Fruit fly (Drosophila melanogaster) whole organism, pupa: ENCODE data around the gene CG34303.

Experiments used
- CG13204 ChIP-seq: fragments of 200-800 bp; sonication (Bioruptor generic); optimal IDR thresholded peaks from 2 replicates; lab custom pipeline; 2018; ENCODE audit warnings: missing biosample characterization, mild to moderate bottlenecking, missing genetic modification characterization, moderate library complexity
- CG14655 ChIP-seq: fragments of 200-800 bp; sonication (Bioruptor generic); optimal IDR thresholded peaks from 3 replicates; lab custom pipeline; 2017; ENCODE audit warnings: mild to moderate bottlenecking, missing biosample characterization, missing genetic modification reagents, missing genetic modification characterization
- CG15710 ChIP-seq: fragments of 200-800 bp; sonication (Bioruptor generic); optimal IDR thresholded peaks from 2 replicates; lab custom pipeline; 2018; ENCODE audit warnings: missing biosample characterization, mild to moderate bottlenecking, missing genetic modification characterization, moderate library complexity
- CG32121 ChIP-seq: fragments of 200-800 bp; sonication (Bioruptor generic); IDR thresholded peaks from 2 replicates; pipeline ENCODE4 v1.3.6; 2022; ENCODE audit warnings: missing biosample characterization, missing genetic modification characterization
- CG4496 ChIP-seq: fragments of 200-800 bp; sonication (Bioruptor generic); IDR thresholded peaks from 3 replicates; pipeline ENCODE4 v1.3.6; 2022; ENCODE audit warnings: missing biosample characterization, missing genetic modification characterization
- CG9948 ChIP-seq: fragments of 200-800 bp; sonication (Bioruptor generic); optimal IDR thresholded peaks from 2 replicates; lab custom pipeline; 2018; ENCODE audit warnings: missing biosample characterization, mild to moderate bottlenecking, missing genetic modification characterization, moderate library complexity
- EcR ChIP-seq: fragments of 200-800 bp; sonication (Bioruptor generic); optimal IDR thresholded peaks from 3 replicates; lab custom pipeline; 2019; ENCODE audit warnings: missing biosample characterization, missing genetic modification characterization, mild to moderate bottlenecking, moderate library complexity, missing genetic modification reagents
- Pif1A ChIP-seq: fragments of 200-800 bp; sonication (Bioruptor generic); optimal IDR thresholded peaks from 3 replicates; lab custom pipeline; 2016; ENCODE audit warnings: missing biosample characterization, missing genetic modification characterization
- Pif1B ChIP-seq: fragments of 200-800 bp; sonication (Bioruptor generic); optimal IDR thresholded peaks from 3 replicates; lab custom pipeline; 2016; ENCODE audit warnings: missing biosample characterization, missing genetic modification characterization
- Snoo ChIP-seq: fragments of 200-800 bp; sonication (Bioruptor generic); optimal IDR thresholded peaks from 3 replicates; lab custom pipeline; 2017; ENCODE audit warnings: missing biosample characterization, mild to moderate bottlenecking, missing genetic modification characterization, inconsistent platforms

dm6 chr3R:10169124-10169766 is 17.6 kb upstream of the CG34303 start:
- TF ChIP-seq CG14655 (GFP tag; lab: Kevin White, UChicago) (no peak), CG32121 (GFP tag; lab: Robert Waterston, UW) (no peak), Pif1A (GFP tag; lab: Kevin White, UChicago) (no peak), CG15710 (tag; lab: Kevin White, UChicago) (no peak), CG9948 (no peak), EcR (peak; percentile 73), Snoo (tag; lab: Kevin White, UChicago) (no peak), CG13204 (GFP tag; lab: Kevin White, UChicago) (no peak), CG4496 (GFP tag; lab: Robert Waterston, UW) (no peak), Pif1B (GFP tag; lab: Kevin White, UChicago) (no peak)
